Worm (Caenorhabditis elegans): ENCODE data around the gene Y68A4A.10.

The Y68A4A.10 gene

ce11 chrV:17173738-17174137, 28.2 kb upstream of the Y68A4A.10 start, which contains the start of gene srbc-25:
srbc-25 (plus strand) TSS chrV:17174038.
- TF ChIP-seq lin-40 (tag; optimal IDR thresholded peaks at IDR 0.05) (no peak), F10E7.11 (tag; optimal IDR thresholded peaks at IDR 0.05) (no peak), ama-1 (optimal IDR thresholded peaks at IDR 0.05) (no peak), ama-1 (GFP tag; optimal IDR thresholded peaks at IDR 0.05) (no peak), ceh-100 (GFP tag; IDR thresholded peaks at IDR 0.05) (no peak), egl-44 (GFP tag; IDR thresholded peaks at IDR 0.05) (no peak), ekl-4 (GFP tag; IDR thresholded peaks at IDR 0.05) (no peak), ccch-3 (GFP tag; optimal IDR thresholded peaks at IDR 0.05) (no peak), dox-1 (GFP tag; IDR thresholded peaks at IDR 0.05) (no peak), nhr-80 (tag; optimal IDR thresholded peaks at IDR 0.05) (no peak), dpl-1 (GFP tag; optimal IDR thresholded peaks at IDR 0.05) (no peak), sea-2 (GFP tag; IDR thresholded peaks at IDR 0.05) (no peak), ceh-79 (tag; optimal IDR thresholded peaks at IDR 0.05) (no peak), egrh-3 (GFP tag; IDR thresholded peaks at IDR 0.05) (no peak), hrde-1 (tag; optimal IDR thresholded peaks at IDR 0.05; ENCODE audit: borderline replicate concordance) (no peak)

DNA sequence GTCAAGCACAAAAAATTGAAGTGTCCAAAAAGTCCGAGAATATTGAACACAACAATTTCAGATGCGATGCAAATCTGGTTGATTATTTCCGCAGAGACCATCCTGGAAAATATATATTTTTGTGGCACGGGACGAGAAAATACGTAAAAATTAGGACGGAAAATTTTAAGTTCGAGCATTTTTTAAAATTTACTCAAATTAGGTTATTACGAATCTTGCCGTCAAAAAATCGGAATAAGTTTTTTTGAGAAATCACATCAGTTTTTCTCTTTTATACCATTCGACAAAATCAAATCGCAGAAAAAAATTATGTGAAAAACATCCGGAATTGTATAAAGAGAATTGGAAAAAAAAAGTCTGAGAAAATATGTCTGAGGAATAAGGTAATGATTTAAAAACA, 24.0 kb upstream of the Y68A4A.10 start, which contains the start of gene srsx-1:
srsx-1 (minus strand) TSS at position 101 of the 400 bp plus-strand sequence.
- TF ChIP-seq die-1 (tag; optimal IDR thresholded peaks at IDR 0.05) (no peak), Y79H2A.3 (GFP tag; conservative IDR thresholded peaks at IDR 0.05) (no peak), let-607 (tag; optimal IDR thresholded peaks at IDR 0.05) (no peak), K12H6.12 (tag; optimal IDR thresholded peaks at IDR 0.05) (no peak), dpl-1 (GFP tag; optimal IDR thresholded peaks at IDR 0.05) (no peak), hsf-1 (GFP tag; IDR thresholded peaks at IDR 0.05) (no peak)

DNA sequence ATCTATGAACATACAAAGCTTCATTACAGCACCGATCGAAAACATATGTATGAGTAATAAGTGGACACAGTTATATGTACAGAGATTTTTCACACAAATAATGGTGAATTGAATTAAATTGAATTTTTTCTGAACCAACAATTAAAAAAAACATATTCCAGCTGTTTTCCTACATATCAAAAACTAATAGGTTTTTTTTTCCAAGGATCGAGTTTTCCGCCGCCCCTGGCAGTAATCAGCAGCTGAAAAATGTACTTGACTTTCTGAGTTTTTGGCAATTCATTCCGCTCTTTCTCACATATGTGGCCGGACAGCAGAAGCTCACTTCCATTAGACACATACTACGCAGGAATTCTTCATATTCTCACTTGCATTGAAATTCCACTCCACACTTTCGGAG, 23.5 kb upstream of the Y68A4A.10 start, which contains the start of gene srh-174:
srh-174 (plus strand) TSS at position 301 of the 400 bp plus-strand sequence.
- no peak for TF ChIP-seq snpc-4 (GFP tag; optimal IDR thresholded peaks at IDR 0.05)
- TF ChIP-seq snpc-4 (tag; optimal IDR thresholded peaks at IDR 0.05): no peak
- TF ChIP-seq F49E8.2 (tag; optimal IDR thresholded peaks at IDR 0.05; ENCODE audit: insufficient read depth): no peak
- TF ChIP-seq let-607 (tag; optimal IDR thresholded peaks at IDR 0.05): no peak
- no peak for TF ChIP-seq nhr-179 (tag; optimal IDR thresholded peaks at IDR 0.05)
- no peak for TF ChIP-seq snpc-1.1 (tag; optimal IDR thresholded peaks at IDR 0.05; ENCODE audit: insufficient read depth)

ce11 chrV:17182045-17182444, 19.9 kb upstream of the Y68A4A.10 start, which contains the start of gene srh-159:
srh-159 (plus strand) TSS chrV:17182345.
- no peak for TF ChIP-seq F49E8.2 (tag; optimal IDR thresholded peaks at IDR 0.05; ENCODE audit: insufficient read depth)
- TF ChIP-seq aptf-2 (GFP tag; conservative IDR thresholded peaks at IDR 0.05): no peak
- TF ChIP-seq tbp1 (GFP tag; optimal IDR thresholded peaks at IDR 0.05): no peak
- no peak for TF ChIP-seq F57C9.4 (tag; optimal IDR thresholded peaks at IDR 0.05)

ce11 chrV:17190399-17190798, 11.5 kb upstream of the Y68A4A.10 start, which contains the start of gene str-199:
str-199 (minus strand) TSS chrV:17190499.
- TF ChIP-seq ceh-79 (tag; optimal IDR thresholded peaks at IDR 0.05): no peak
- TF ChIP-seq ceh-100 (GFP tag; IDR thresholded peaks at IDR 0.05): no peak
- no peak for TF ChIP-seq snpc-3.4 (tag; optimal IDR thresholded peaks at IDR 0.05)
- no peak for TF ChIP-seq F49E8.2 (tag; optimal IDR thresholded peaks at IDR 0.05; ENCODE audit: insufficient read depth)
- no peak for TF ChIP-seq C06A6.2 (GFP tag; conservative IDR thresholded peaks at IDR 0.05)
- TF ChIP-seq egrh-3 (GFP tag; IDR thresholded peaks at IDR 0.05): no peak
- no peak for TF ChIP-seq ets-4 (GFP tag; optimal IDR thresholded peaks at IDR 0.05)
- no peak for TF ChIP-seq ekl-4 (GFP tag; IDR thresholded peaks at IDR 0.05)
- TF ChIP-seq egl-44 (GFP tag; IDR thresholded peaks at IDR 0.05): no peak
- no peak for TF ChIP-seq K12H6.12 (tag; optimal IDR thresholded peaks at IDR 0.05)
- TF ChIP-seq lir-1 (GFP tag; conservative IDR thresholded peaks at IDR 0.05): no peak
- TF ChIP-seq dpff-1 (tag; optimal IDR thresholded peaks at IDR 0.05): no peak
- TF ChIP-seq F37B4.10 (GFP tag; IDR thresholded peaks at IDR 0.05): no peak
